Fruit fly (Drosophila melanogaster): ENCODE measurements around the gene CG11786.

Gene CG11786

DNA sequence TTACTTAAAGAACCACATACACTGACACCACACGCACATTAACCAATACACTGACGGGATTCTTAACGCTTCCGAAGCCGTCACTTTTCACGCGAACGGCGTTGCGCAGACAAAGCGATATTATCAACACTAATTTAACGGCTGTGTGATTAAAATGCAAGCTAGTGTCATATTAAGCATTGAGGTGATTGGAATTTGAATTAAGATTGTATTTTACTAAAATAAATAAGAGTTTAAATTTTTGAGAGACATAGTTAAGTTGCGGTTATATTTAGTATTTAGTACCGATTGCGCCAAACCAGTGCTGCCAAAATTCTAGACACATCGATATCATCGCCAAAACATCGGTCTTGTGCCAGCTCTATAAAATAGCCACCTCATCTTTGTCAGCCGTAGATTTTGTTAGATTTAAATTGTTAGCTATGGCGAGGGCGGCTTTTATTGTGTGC, 7.1 kb upstream of the CG11786 start, which contains the start of the genes Ythdf and bai (continued):
- TF ChIP-seq mam (GFP tag; optimal IDR thresholded peaks at IDR 0.05) (peak; percentile 63), NC2α (GFP tag; optimal IDR thresholded peaks at IDR 0.05) (no peak), Antp (GFP tag; optimal IDR thresholded peaks at IDR 0.05) (no peak), hth (optimal IDR thresholded peaks at IDR 0.05) (no peak), Neu2 (GFP tag; optimal IDR thresholded peaks at IDR 0.05; ENCODE audit: borderline replicate concordance) (no peak), fd64A (GFP tag; optimal IDR thresholded peaks at IDR 0.05) (no peak), CG14965 (GFP tag; optimal IDR thresholded peaks at IDR 0.05; ENCODE audit: borderline replicate concordance) (no peak), Deaf1 (tag; optimal IDR thresholded peaks at IDR 0.05) (no peak), br (optimal IDR thresholded peaks at IDR 0.05) (no peak), CG15696 (tag; optimal IDR thresholded peaks at IDR 0.05) (no peak), Meics (GFP tag; optimal IDR thresholded peaks at IDR 0.05) (no peak), toy (GFP tag; IDR thresholded peaks at IDR 0.05) (no peak), Oaz (GFP tag; IDR thresholded peaks at IDR 0.05) (no peak), CG13894 (tag; optimal IDR thresholded peaks at IDR 0.05) (no peak), crp (GFP tag; optimal IDR thresholded peaks at IDR 0.05) (peak in 1 of 2 experiments; percentile 42), CG14050 (GFP tag; IDR thresholded peaks at IDR 0.05) (no peak), gfzf (GFP tag; optimal IDR thresholded peaks at IDR 0.05) (peak; percentile 51), CG33557 (GFP tag; optimal IDR thresholded peaks at IDR 0.05) (peak; percentile 47), Dll (GFP tag; IDR thresholded peaks at IDR 0.05; ENCODE audit: partially characterized antibody) (peak; percentile 91), Dfd (GFP tag; optimal IDR thresholded peaks at IDR 0.05) (no peak), Mes4 (GFP tag; optimal IDR thresholded peaks at IDR 0.05) (no peak), al (GFP tag; IDR thresholded peaks at IDR 0.05) (no peak), CG9817 (tag; optimal IDR thresholded peaks at IDR 0.05) (no peak), CG6813 (GFP tag; optimal IDR thresholded peaks at IDR 0.05) (no peak), CG8281 (tag; optimal IDR thresholded peaks at IDR 0.05) (no peak), CG9215 (GFP tag; IDR thresholded peaks at IDR 0.05) (no peak; the same call in 1 of the 2 replicates), CG4730 (GFP tag; IDR thresholded peaks at IDR 0.05) (no peak), CG4707 (GFP tag; optimal IDR thresholded peaks at IDR 0.05) (no peak), HLH4C (GFP tag; IDR thresholded peaks at IDR 0.05; ENCODE audit: partially characterized antibody) (peak; percentile 80)

DNA sequence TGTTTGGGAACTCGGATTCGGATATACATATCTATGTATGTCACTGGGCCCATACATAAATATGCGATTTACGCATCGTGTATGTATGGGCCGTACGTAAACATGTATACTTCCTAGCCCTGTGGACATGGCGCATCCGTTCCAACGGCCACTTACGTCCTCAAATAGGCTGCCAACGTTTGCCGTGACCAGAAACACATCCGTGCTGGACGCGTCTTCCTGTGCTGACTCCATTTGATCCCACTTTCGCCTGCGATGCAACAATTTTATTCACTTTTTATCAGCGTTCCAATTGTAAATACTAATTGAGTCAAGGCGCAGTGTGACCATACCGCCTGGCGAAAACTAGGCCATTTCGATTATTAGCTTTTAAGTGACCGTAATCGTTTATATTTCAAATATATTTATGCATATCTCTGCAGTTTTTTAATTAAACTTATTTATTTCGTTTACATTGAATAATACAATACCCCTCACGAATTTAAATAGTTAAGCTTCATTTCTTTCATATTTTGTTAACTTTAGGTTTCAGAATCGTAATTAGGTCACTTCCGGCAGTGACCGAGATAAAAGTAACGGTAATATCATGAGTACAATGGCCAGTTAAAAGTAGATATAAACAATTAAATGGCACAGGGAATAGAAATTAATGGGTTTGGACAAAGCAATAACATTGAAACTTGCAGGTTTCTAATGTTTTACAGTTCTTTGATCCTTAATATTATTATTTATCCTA, 1.1 kb upstream of the CG11786 start, which contains the start of gene 5PtaseI:
Gene 5PtaseI (minus strand): TSS at position 336 of the 736 bp plus-strand sequence.
- TF ChIP-seq CG14441 (GFP tag; IDR thresholded peaks at IDR 0.05) = no peak
- TF ChIP-seq sqz (GFP tag; optimal IDR thresholded peaks at IDR 0.05) = no peak
- TF ChIP-seq H2.0 (GFP tag; IDR thresholded peaks at IDR 0.05) = no peak
- TF ChIP-seq slou (GFP tag; optimal IDR thresholded peaks at IDR 0.05) = no peak
- TF ChIP-seq tio (GFP tag; optimal IDR thresholded peaks at IDR 0.05) = no peak
- no peak for TF ChIP-seq CG7963 (GFP tag; IDR thresholded peaks at IDR 0.05; ENCODE audit: partially characterized antibody)
- no peak for TF ChIP-seq danr (GFP tag; IDR thresholded peaks at IDR 0.05)
- TF ChIP-seq odd (GFP tag; optimal IDR thresholded peaks at IDR 0.05) = no peak
- no peak for TF ChIP-seq pho (GFP tag; optimal IDR thresholded peaks at IDR 0.05)
- no peak for TF ChIP-seq sd (tag; optimal IDR thresholded peaks at IDR 0.05)
- no peak for TF ChIP-seq CG11085 (GFP tag; IDR thresholded peaks at IDR 0.05)
- no peak for TF ChIP-seq Max (GFP tag; optimal IDR thresholded peaks at IDR 0.05)
- no peak for TF ChIP-seq Sry-δ (GFP tag; optimal IDR thresholded peaks at IDR 0.05)
- TF ChIP-seq toy (GFP tag; IDR thresholded peaks at IDR 0.05) = no peak
- TF ChIP-seq CG14860 (GFP tag; IDR thresholded peaks at IDR 0.05; ENCODE audit: partially characterized antibody) = no peak
- TF ChIP-seq CG3407 (GFP tag; optimal IDR thresholded peaks at IDR 0.05) = no peak
- no peak for TF ChIP-seq bsh (GFP tag; optimal IDR thresholded peaks at IDR 0.05)
- TF ChIP-seq zen (tag; optimal IDR thresholded peaks at IDR 0.05) = peak; percentile 22
- TF ChIP-seq Opbp (GFP tag; IDR thresholded peaks at IDR 0.05; ENCODE audit: partially characterized antibody) = no peak
- no peak for TF ChIP-seq CG2129 (GFP tag; IDR thresholded peaks at IDR 0.05; ENCODE audit: partially characterized antibody)
- TF ChIP-seq kni (GFP tag; optimal IDR thresholded peaks at IDR 0.05) = peak; percentile 48
- TF ChIP-seq CG17361 (GFP tag; IDR thresholded peaks at IDR 0.05) = no peak

Measured in whole organism, embryonic.